Worm (Caenorhabditis elegans) whole organism, mixed stage, embryonic: ENCODE data around the gene F02D8.1.

ENCODE experiments used
- blmp-1 ChIP-seq: fragments of 150-350 bp; optimal IDR thresholded peaks from 2 replicates; lab custom pipeline; 2014; ENCODE audit warnings: missing biosample characterization, missing genetic modification characterization
- elt-1 ChIP-seq: sonication (generic microtip); optimal IDR thresholded peaks from 2 replicates; lab custom pipeline; 2017; ENCODE audit warnings: missing genetic modification characterization, mild to moderate bottlenecking, missing compliant biosample characterization, antibody characterized with exemption, moderate library complexity, borderline replicate concordance; ENCODE audit not compliant: insufficient read depth
- lsy-2 ChIP-seq: fragments of 150-350 bp; optimal IDR thresholded peaks from 2 replicates; lab custom pipeline; 2014; ENCODE audit warnings: missing biosample characterization, missing genetic modification characterization
- mab-5 ChIP-seq: fragments of 150-350 bp; optimal IDR thresholded peaks from 2 replicates; lab custom pipeline; 2014; ENCODE audit warnings: missing biosample characterization, missing genetic modification characterization
- mep-1 ChIP-seq: fragments of 150-350 bp; optimal IDR thresholded peaks from 2 replicates; lab custom pipeline; 2017; ENCODE audit warnings: missing biosample characterization, missing genetic modification reagents, missing genetic modification characterization, inconsistent platforms
- nhr-237 ChIP-seq: fragments of 150-350 bp; optimal IDR thresholded peaks from 2 replicates; lab custom pipeline; 2014; ENCODE audit warnings: missing biosample characterization, missing genetic modification characterization
- nhr-28 ChIP-seq: fragments of 150-350 bp; optimal IDR thresholded peaks from 2 replicates; lab custom pipeline; 2014; ENCODE audit warnings: missing biosample characterization, missing genetic modification characterization
- pha-4 ChIP-seq: fragments of 150-350 bp; optimal IDR thresholded peaks from 2 replicates; lab custom pipeline; 2018; ENCODE audit warnings: missing biosample characterization, missing genetic modification reagents, missing genetic modification characterization
- sem-2 ChIP-seq: fragments of 200-800 bp; sonication (Bioruptor generic); optimal IDR thresholded peaks from 2 replicates; lab custom pipeline; 2018; ENCODE audit warnings: mild to moderate bottlenecking, missing genetic modification characterization, missing compliant biosample characterization
- unc-62 ChIP-seq: fragments of 150-350 bp; optimal IDR thresholded peaks from 2 replicates; lab custom pipeline; 2014; ENCODE audit warnings: missing biosample characterization, missing genetic modification reagents, missing genetic modification characterization
- ztf-11 ChIP-seq: fragments of 150-350 bp; optimal IDR thresholded peaks from 2 replicates; lab custom pipeline; 2014; ENCODE audit warnings: missing biosample characterization, missing genetic modification characterization

- TF ChIP-seq blmp-1 (tag; lab: Kevin White, UChicago), result no peak
- TF ChIP-seq ztf-11, result no peak
- TF ChIP-seq unc-62, result no peak
- no peak for TF ChIP-seq mab-5 (tag; lab: Kevin White, UChicago)
- TF ChIP-seq pha-4 (tag; lab: Kevin White, UChicago), result no peak
- TF ChIP-seq nhr-28 (tag; lab: Kevin White, UChicago), result no peak
- TF ChIP-seq sem-2 (GFP tag; lab: Kevin White, UChicago), result no peak
- TF ChIP-seq nhr-237, result no peak
- no peak for TF ChIP-seq elt-1 (tag; lab: Kevin White, UChicago)
- TF ChIP-seq mep-1 (tag; lab: Kevin White, UChicago), result no peak
- TF ChIP-seq lsy-2, result no peak
These were observed 7.4 kb downstream of the F02D8.1 start, which contains the start of gene nlp-59 for ce11 chrV:14971136-14971535.
